Worm (Caenorhabditis elegans) whole organism, late embryonic: ENCODE data around the gene F58B4.3.

Experiments used
- C38D4.7 ChIP-seq: fragments of 200-800 bp; sonication (Bioruptor generic); optimal IDR thresholded peaks from 2 replicates; lab custom pipeline; 2018; ENCODE audit warnings: mild to moderate bottlenecking, missing genetic modification characterization, moderate library complexity, missing compliant biosample characterization
- Y22D7AL.16 ChIP-seq: sonication (generic microtip); optimal IDR thresholded peaks from 2 replicates; lab custom pipeline; 2016; ENCODE audit warnings: missing genetic modification characterization, missing compliant biosample characterization
- ama-1 ChIP-seq: fragments of 150-350 bp; optimal IDR thresholded peaks from 2 replicates; lab custom pipeline; 2014
- ceh-2 ChIP-seq: sonication (generic microtip); optimal IDR thresholded peaks from 2 replicates; lab custom pipeline; 2016; ENCODE audit warnings: missing genotype, missing genetic modification characterization, missing compliant biosample characterization
- ceh-30 ChIP-seq: fragments of 150-350 bp; optimal IDR thresholded peaks from 2 replicates; lab custom pipeline; 2014; ENCODE audit warnings: missing biosample characterization, missing genetic modification characterization
- ceh-45 ChIP-seq: fragments of 200-800 bp; sonication (Bioruptor generic); IDR thresholded peaks from 2 replicates; pipeline ENCODE4 v1.3.6; 2022; ENCODE audit warnings: missing genetic modification reagents, missing genetic modification characterization, missing compliant biosample characterization
- eyg-1 ChIP-seq: sonication (generic microtip); optimal IDR thresholded peaks from 2 replicates; lab custom pipeline; 2016; ENCODE audit warnings: missing genotype, missing genetic modification characterization, missing compliant biosample characterization
- hlh-15 ChIP-seq: sonication (generic microtip); optimal IDR thresholded peaks from 2 replicates; lab custom pipeline; 2016; ENCODE audit warnings: missing genetic modification characterization, missing compliant biosample characterization
- hlh-30 ChIP-seq: sonication (generic microtip); optimal IDR thresholded peaks from 2 replicates; lab custom pipeline; 2017; ENCODE audit warnings: antibody characterized with exemption, missing genetic modification characterization, missing compliant biosample characterization; ENCODE audit not compliant: insufficient read depth
- mec-3 ChIP-seq: sonication (generic microtip); optimal IDR thresholded peaks from 2 replicates; lab custom pipeline; 2016; ENCODE audit warnings: borderline replicate concordance, missing genetic modification characterization, missing compliant biosample characterization
- npax-4 ChIP-seq: sonication (generic microtip); optimal IDR thresholded peaks from 2 replicates; lab custom pipeline; 2016; ENCODE audit warnings: missing genetic modification characterization, missing compliant biosample characterization
- pha-4 ChIP-seq: fragments of 150-350 bp; optimal IDR thresholded peaks from 2 replicates; lab custom pipeline; 2018; ENCODE audit warnings: missing biosample characterization, missing genetic modification reagents, missing genetic modification characterization
- pqm-1 ChIP-seq: sonication (generic microtip); optimal IDR thresholded peaks from 2 replicates; lab custom pipeline; 2016; ENCODE audit warnings: missing genetic modification characterization, missing compliant biosample characterization
- pros-1 ChIP-seq: fragments of 150-350 bp; optimal IDR thresholded peaks from 2 replicates; lab custom pipeline; 2014; ENCODE audit warnings: missing biosample characterization, missing genetic modification reagents, missing genetic modification characterization
- sdc-2 ChIP-seq: sonication (generic microtip); optimal IDR thresholded peaks from 2 replicates; lab custom pipeline; 2016; ENCODE audit warnings: missing genotype, missing genetic modification characterization, missing compliant biosample characterization
- unc-55 ChIP-seq: sonication (generic microtip); optimal IDR thresholded peaks from 2 replicates; lab custom pipeline; 2017; ENCODE audit warnings: missing biosample characterization, missing genetic modification reagents, missing genetic modification characterization

Gene F58B4.3

ce11 chrV:10975091-10975490, 45.5 kb downstream of the F58B4.3 start:
- TF ChIP-seq Y22D7AL.16 (tag; lab: Kevin White, UChicago), result no peak
- no peak for TF ChIP-seq unc-55
- TF ChIP-seq npax-4 (tag; lab: Kevin White, UChicago), result no peak
- TF ChIP-seq ceh-2 (tag; lab: Kevin White, UChicago), result no peak
- no peak for TF ChIP-seq mec-3
- TF ChIP-seq pros-1 (tag; lab: Kevin White, UChicago), result no peak
- TF ChIP-seq eyg-1, result no peak
- no peak for TF ChIP-seq ceh-30 (tag; lab: Kevin White, UChicago)
- TF ChIP-seq pha-4, result no peak
- no peak for TF ChIP-seq hlh-30 (tag; lab: Kevin White, UChicago)
- no peak for TF ChIP-seq C38D4.7
- no peak for TF ChIP-seq sdc-2 (tag; lab: Kevin White, UChicago)
- TF ChIP-seq ceh-45 (GFP tag; lab: Robert Waterston, UW), result no peak
- TF ChIP-seq hlh-15 (tag; lab: Kevin White, UChicago), result no peak
- TF ChIP-seq ama-1, result no peak
- no peak for TF ChIP-seq pqm-1 (tag; lab: Kevin White, UChicago)
